Worm (Caenorhabditis elegans) whole organism, L4/young adult: Measurements from ENCODE around the gene ceh-49.

Experiments
- W03F9.2 ChIP-seq: fragments of 150-350 bp; optimal IDR thresholded peaks from 2 replicates; lab custom pipeline; 2014; ENCODE audit warnings: missing biosample characterization, missing genetic modification characterization
- dao-5 ChIP-seq: sonication (generic microtip); optimal IDR thresholded peaks from 2 replicates; lab custom pipeline; 2016; ENCODE audit warnings: missing genotype, missing genetic modification characterization, moderate library complexity, missing compliant biosample characterization
- him-1 ChIP-seq: sonication (generic microtip); optimal IDR thresholded peaks from 2 replicates; lab custom pipeline; 2016; ENCODE audit warnings: missing genotype, missing genetic modification reagents, missing genetic modification characterization, missing compliant biosample characterization

ce11 chrV:6107474-6107873, 12.5 kb downstream of the ceh-49 start, which contains the start of gene cwf-19L1:
- TF ChIP-seq him-1 (tag; lab: Kevin White, UChicago) (no peak), dao-5 (tag; lab: Kevin White, UChicago) (no peak), W03F9.2 (peak; percentile 61)
